3 worm cellular contexts compared by ENCODE assay signal in genomic region chrIII:3240893-3241292, ce11.
A peak's percentile ranks its signal among the peaks of the same experiment; 100 is the strongest.
TF ChIP-seq lines count a peak whose summit lies in the region.

No protein-coding gene starts in this region.

TF ChIP-seq in whole organism, L3 larva, 47 proteins besides CTCF, POLR2A, EP300 and RAD21:
- TF ChIP-seq elt-1 (tag; optimal IDR thresholded peaks at IDR 0.05; lab: Kevin White, UChicago) (no peak), ceh-28 (tag; optimal IDR thresholded peaks at IDR 0.05; lab: Kevin White, UChicago) (peak; percentile 91)

TF ChIP-seq in whole organism, L4 larva, 104 proteins besides CTCF, POLR2A, EP300 and RAD21:
- TF ChIP-seq ztf-7 (tag; optimal IDR thresholded peaks at IDR 0.05; lab: Kevin White, UChicago) (no peak), madf-9 (GFP tag; conservative IDR thresholded peaks at IDR 0.05; lab: Robert Waterston, UW) (no peak), nhr-6 (tag; optimal IDR thresholded peaks at IDR 0.05; lab: Kevin White, UChicago) (no peak), lin-38 (GFP tag; IDR thresholded peaks at IDR 0.05; lab: Robert Waterston, UW) (no peak), mep-1 (tag; optimal IDR thresholded peaks at IDR 0.05; lab: Kevin White, UChicago) (no peak), ceh-28 (tag; optimal IDR thresholded peaks at IDR 0.05; lab: Kevin White, UChicago) (peak; percentile 88), ceh-20 (GFP tag; IDR thresholded peaks at IDR 0.05; lab: Robert Waterston, UW) (no peak), unc-62 (GFP tag; optimal IDR thresholded peaks at IDR 0.05 in 1 of 2; lab: Kevin White, UChicago) (peak in 1 of 2 experiments; percentile 10), unc-62 (tag; optimal IDR thresholded peaks at IDR 0.05; lab: Kevin White, UChicago) (no peak), aha-1 (tag; lab: Kevin White, UChicago) (peak; percentile 15)

TF ChIP-seq in whole organism, midembryonic, 9 proteins besides CTCF, POLR2A, EP300 and RAD21:
- TF ChIP-seq ztf-23 (GFP tag; IDR thresholded peaks at IDR 0.05; lab: Robert Waterston, UW), result no peak
- peak; percentile 71 for TF ChIP-seq T22C8.4 (GFP tag; IDR thresholded peaks at IDR 0.05; lab: Robert Waterston, UW)

Comparison
In these comparisons a context has a peak if more than half of its experiments do, and no peak if none do; other contexts are left out.
1. Of the 28 proteins assayed by ChIP-seq in both whole organism, L4 larva and whole organism, L3 larva: peak only in whole organism, L4 larva: none; only in whole organism, L3 larva: none; in both: ceh-28; in neither: 26; mixed calls (peak in some experiments, not most) for 1.